Fruit fly (Drosophila melanogaster) whole organism, embryonic: ENCODE results near the gene RpL32.

Experiments used
- Abd-B ChIP-seq: fragments of 200-800 bp; sonication (Bioruptor generic); optimal IDR thresholded peaks from 2 replicates; lab custom pipeline; 2018; ENCODE audit warnings: missing biosample characterization, mild to moderate bottlenecking, missing genetic modification characterization, moderate library complexity
- Atf6 ChIP-seq: fragments of 200-800 bp; sonication (Bioruptor generic); IDR thresholded peaks from 2 replicates; pipeline ENCODE4 v1.3.6; 2022; ENCODE audit warnings: missing biosample characterization, missing genetic modification characterization
- B-H1 ChIP-seq: fragments of 200-800 bp; sonication (Bioruptor generic); IDR thresholded peaks from 3 replicates; pipeline ENCODE4 v1.3.6; 2022; ENCODE audit warnings: missing biosample characterization, missing genetic modification characterization
- CG15073 ChIP-seq: fragments of 200-800 bp; sonication (Bioruptor generic); optimal IDR thresholded peaks from 2 replicates; lab custom pipeline; 2016; ENCODE audit warnings: missing biosample characterization, missing genetic modification characterization
- CG15269 ChIP-seq: fragments of 200-800 bp; sonication (Bioruptor generic); optimal IDR thresholded peaks from 2 replicates; lab custom pipeline; 2018; ENCODE audit warnings: missing biosample characterization, mild to moderate bottlenecking, missing genetic modification characterization, moderate library complexity
- CG15514 ChIP-seq: fragments of 200-800 bp; sonication (Bioruptor generic); optimal IDR thresholded peaks from 3 replicates; lab custom pipeline; 2017; ENCODE audit warnings: missing biosample characterization, missing genetic modification characterization, mild to moderate bottlenecking, moderate library complexity, missing genetic modification reagents
- CG16813 ChIP-seq: fragments of 200-800 bp; sonication (Bioruptor generic); IDR thresholded peaks from 3 replicates; pipeline ENCODE4 v1.3.6; 2022; ENCODE audit warnings: missing biosample characterization, missing genetic modification characterization; ENCODE audit not compliant: partially characterized antibody
- CG17568 ChIP-seq: fragments of 200-800 bp; sonication (Bioruptor generic); optimal IDR thresholded peaks from 2 replicates; lab custom pipeline; 2018; ENCODE audit warnings: missing biosample characterization, mild to moderate bottlenecking, missing genetic modification characterization, moderate library complexity
- CG17802 ChIP-seq: fragments of 200-800 bp; sonication (Bioruptor generic); optimal IDR thresholded peaks from 2 replicates; lab custom pipeline; 2018; ENCODE audit warnings: missing biosample characterization, mild to moderate bottlenecking, missing genetic modification characterization, moderate library complexity
- CG2120 ChIP-seq: fragments of 200-800 bp; sonication (Bioruptor generic); optimal IDR thresholded peaks from 3 replicates; lab custom pipeline; 2016; ENCODE audit warnings: missing biosample characterization, missing genetic modification characterization
- CG2678 ChIP-seq: fragments of 200-800 bp; sonication (Bioruptor generic); optimal IDR thresholded peaks from 3 replicates; lab custom pipeline; 2019; ENCODE audit warnings: missing biosample characterization, mild to moderate bottlenecking, missing genetic modification characterization, moderate library complexity
- CG30403 ChIP-seq: fragments of 200-800 bp; sonication (Bioruptor generic); optimal IDR thresholded peaks from 3 replicates; lab custom pipeline; 2016; ENCODE audit warnings: missing biosample characterization, missing genetic modification characterization
- CG32767 ChIP-seq: fragments of 200-800 bp; sonication (Bioruptor generic); IDR thresholded peaks from 2 replicates; pipeline ENCODE4 v1.3.6; 2022; ENCODE audit warnings: missing biosample characterization, missing genetic modification characterization
- CG3995 ChIP-seq: fragments of 200-800 bp; sonication (Bioruptor generic); optimal IDR thresholded peaks from 3 replicates; lab custom pipeline; 2016; ENCODE audit warnings: missing biosample characterization, missing genetic modification characterization
- CG4404 ChIP-seq: fragments of 200-800 bp; sonication (Bioruptor generic); IDR thresholded peaks from 2 replicates; pipeline ENCODE4 v1.3.6; 2022; ENCODE audit warnings: missing biosample characterization, missing genetic modification characterization
- CG7271 ChIP-seq: fragments of 200-800 bp; sonication (Bioruptor generic); optimal IDR thresholded peaks from 2 replicates; lab custom pipeline; 2018; ENCODE audit warnings: missing biosample characterization, mild to moderate bottlenecking, missing genetic modification characterization, moderate library complexity
- CG9797 ChIP-seq: fragments of 200-800 bp; sonication (Bioruptor generic); optimal IDR thresholded peaks from 3 replicates; lab custom pipeline; 2018; ENCODE audit warnings: missing biosample characterization, mild to moderate bottlenecking, missing genetic modification characterization
- Dek ChIP-seq: fragments of 200-800 bp; sonication (Bioruptor generic); optimal IDR thresholded peaks from 3 replicates; lab custom pipeline; 2019; ENCODE audit warnings: missing biosample characterization, mild to moderate bottlenecking, missing genetic modification characterization, moderate library complexity
- Dip2 ChIP-seq: fragments of 200-800 bp; sonication (Bioruptor generic); IDR thresholded peaks from 2 replicates; pipeline ENCODE4 v1.3.6; 2022; ENCODE audit warnings: missing biosample characterization, missing genetic modification characterization
- Gsc ChIP-seq: fragments of 200-800 bp; sonication (Bioruptor generic); IDR thresholded peaks from 2 replicates; pipeline ENCODE4 v1.3.6; 2022; ENCODE audit warnings: missing biosample characterization, missing genetic modification characterization
- H15 ChIP-seq: fragments of 200-800 bp; sonication (Bioruptor generic); IDR thresholded peaks from 3 replicates; pipeline ENCODE4 v1.3.6; 2022; ENCODE audit warnings: missing biosample characterization, missing genetic modification characterization
- HmgZ ChIP-seq: fragments of 200-800 bp; sonication (Bioruptor generic); optimal IDR thresholded peaks from 2 replicates; lab custom pipeline; 2018; ENCODE audit warnings: missing biosample characterization, mild to moderate bottlenecking, missing genetic modification characterization
- Hmr ChIP-seq: fragments of 200-800 bp; sonication (Bioruptor generic); optimal IDR thresholded peaks from 3 replicates; lab custom pipeline; 2017; ENCODE audit warnings: mild to moderate bottlenecking, missing biosample characterization, missing genetic modification reagents, missing genetic modification characterization
- NK7.1 ChIP-seq: fragments of 200-800 bp; sonication (Bioruptor generic); optimal IDR thresholded peaks from 3 replicates; lab custom pipeline; 2016; ENCODE audit warnings: missing biosample characterization, missing genetic modification characterization
- Nf-YC ChIP-seq: fragments of 200-800 bp; optimal IDR thresholded peaks from 3 replicates; lab custom pipeline; 2019; ENCODE audit warnings: missing biosample characterization, mild to moderate bottlenecking, missing genetic modification characterization, moderate library complexity
- NfI ChIP-seq: fragments of 200-800 bp; sonication (Bioruptor generic); optimal IDR thresholded peaks from 3 replicates; lab custom pipeline; 2018; ENCODE audit warnings: missing biosample characterization, mild to moderate bottlenecking, missing genetic modification characterization, moderate library complexity
- Oaz ChIP-seq: fragments of 200-800 bp; sonication (Bioruptor generic); IDR thresholded peaks from 2 replicates; pipeline ENCODE4 v1.3.6; 2022; ENCODE audit warnings: missing biosample characterization, missing genetic modification characterization
- Spps ChIP-seq: fragments of 200-800 bp; sonication (Bioruptor generic); optimal IDR thresholded peaks from 2 replicates; lab custom pipeline; 2018; ENCODE audit warnings: missing biosample characterization, mild to moderate bottlenecking, missing genetic modification characterization
- Sry-β ChIP-seq: fragments of 200-800 bp; sonication (Bioruptor generic); optimal IDR thresholded peaks from 2 replicates; lab custom pipeline; 2018; ENCODE audit warnings: missing biosample characterization, mild to moderate bottlenecking, missing genetic modification characterization, moderate library complexity
- Stat92E ChIP-seq, 3 experiments: fragments of >200 bp in 2 of 3; fragments of 200-800 bp in 1 of 3; sonication (Bioruptor generic) in 1 of 3; optimal IDR thresholded peaks; 2 replicates each; lab custom pipeline; 2017 to 2019; ENCODE audit warnings: missing biosample characterization in 3 of 3, missing genetic modification characterization in 3 of 3, mild to moderate bottlenecking in 1 of 3, moderate library complexity in 1 of 3
- Trl ChIP-seq, 3 experiments: fragments of >200 bp in 2 of 3; fragments of 200-800 bp in 1 of 3; sonication (Bioruptor generic) in 1 of 3; optimal IDR thresholded peaks; 2 replicates in 1 of 3; 3 replicates in 2 of 3; lab custom pipeline; 2016 to 2017; ENCODE audit warnings: missing biosample characterization in 1 of 3, missing genetic modification characterization in 1 of 3
- ab ChIP-seq: fragments of 200-800 bp; sonication (Bioruptor generic); optimal IDR thresholded peaks from 2 replicates; lab custom pipeline; 2016; ENCODE audit warnings: missing biosample characterization, missing genetic modification characterization
- al ChIP-seq: fragments of 200-800 bp; sonication (Bioruptor generic); IDR thresholded peaks from 2 replicates; pipeline ENCODE4 v1.3.6; 2022; ENCODE audit warnings: missing biosample characterization, missing genetic modification characterization
- amos ChIP-seq: fragments of 200-800 bp; sonication (Bioruptor generic); IDR thresholded peaks from 2 replicates; pipeline ENCODE4 v1.3.6; 2022; ENCODE audit warnings: missing biosample characterization, missing genetic modification characterization; ENCODE audit not compliant: partially characterized antibody
- ash1 ChIP-seq: fragments of 200-800 bp; sonication (Bioruptor generic); optimal IDR thresholded peaks from 2 replicates; lab custom pipeline; 2018; ENCODE audit warnings: missing biosample characterization, mild to moderate bottlenecking, missing genetic modification characterization
- chinmo ChIP-seq: fragments of 200-800 bp; sonication (Bioruptor generic); IDR thresholded peaks from 4 replicates; pipeline ENCODE4 v1.3.6; 2022; ENCODE audit warnings: missing biosample characterization, missing genetic modification characterization; ENCODE audit not compliant: partially characterized antibody
- crol ChIP-seq: fragments of 200-800 bp; sonication (Bioruptor generic); IDR thresholded peaks from 2 replicates; pipeline ENCODE4 v1.3.6; 2022; ENCODE audit warnings: missing biosample characterization, missing genetic modification characterization
- emc ChIP-seq: fragments of 200-800 bp; sonication (Bioruptor generic); optimal IDR thresholded peaks from 2 replicates; lab custom pipeline; 2016; ENCODE audit warnings: missing biosample characterization, missing genetic modification characterization
- gce ChIP-seq: fragments of 200-800 bp; sonication (Bioruptor generic); IDR thresholded peaks from 3 replicates; pipeline ENCODE4 v1.3.6; 2022; ENCODE audit warnings: missing biosample characterization, missing genetic modification characterization
- gsb ChIP-seq: fragments of 200-800 bp; sonication (Bioruptor generic); IDR thresholded peaks from 2 replicates; pipeline ENCODE4 v1.3.6; 2022; ENCODE audit warnings: missing biosample characterization, missing genetic modification characterization
- jigr1 ChIP-seq: fragments of 200-800 bp; sonication (Bioruptor generic); IDR thresholded peaks from 3 replicates; pipeline ENCODE4 v1.3.6; 2022; ENCODE audit warnings: missing biosample characterization, missing genetic modification characterization
- jing ChIP-seq: fragments of 200-800 bp; sonication (Bioruptor generic); optimal IDR thresholded peaks from 2 replicates; lab custom pipeline; 2018; ENCODE audit warnings: missing biosample characterization, mild to moderate bottlenecking, missing genetic modification characterization
- kah ChIP-seq: fragments of 200-800 bp; sonication (Bioruptor generic); optimal IDR thresholded peaks from 2 replicates; lab custom pipeline; 2018; ENCODE audit warnings: missing biosample characterization, mild to moderate bottlenecking, missing genetic modification characterization
- lola ChIP-seq, 3 experiments: fragments of >200 bp in 2 of 3; fragments of 200-800 bp in 1 of 3; sonication (Bioruptor generic) in 1 of 3; optimal IDR thresholded peaks; 2 replicates each; lab custom pipeline; 2017 to 2019; ENCODE audit warnings: missing biosample characterization in 3 of 3, missing genetic modification characterization in 3 of 3, mild to moderate bottlenecking in 1 of 3, moderate library complexity in 1 of 3
- oc ChIP-seq: fragments of 200-800 bp; sonication (Bioruptor generic); optimal IDR thresholded peaks from 2 replicates; lab custom pipeline; 2018; ENCODE audit warnings: missing biosample characterization, mild to moderate bottlenecking, missing genetic modification characterization, moderate library complexity
- run ChIP-seq: fragments of 200-800 bp; sonication (Bioruptor generic); optimal IDR thresholded peaks from 3 replicates; lab custom pipeline; 2018; ENCODE audit warnings: missing biosample characterization, mild to moderate bottlenecking, missing genetic modification characterization
- scrt ChIP-seq: fragments of 200-800 bp; sonication (Bioruptor generic); optimal IDR thresholded peaks from 2 replicates; lab custom pipeline; 2018; ENCODE audit warnings: missing biosample characterization, mild to moderate bottlenecking, missing genetic modification characterization, moderate library complexity
- seq ChIP-seq: fragments of 200-800 bp; sonication (Bioruptor generic); IDR thresholded peaks from 2 replicates; pipeline ENCODE4 v1.3.6; 2022; ENCODE audit warnings: missing biosample characterization, missing genetic modification characterization
- wek ChIP-seq: fragments of 200-800 bp; sonication (Bioruptor generic); optimal IDR thresholded peaks from 3 replicates; lab custom pipeline; 2018; ENCODE audit warnings: missing biosample characterization, mild to moderate bottlenecking, missing genetic modification characterization, moderate library complexity
- zen2 ChIP-seq: fragments of 200-800 bp; sonication (Bioruptor generic); IDR thresholded peaks from 3 replicates; pipeline ENCODE4 v1.3.6; 2022; ENCODE audit warnings: missing biosample characterization, missing genetic modification characterization; ENCODE audit not compliant: partially characterized antibody

The RpL32 gene

DNA sequence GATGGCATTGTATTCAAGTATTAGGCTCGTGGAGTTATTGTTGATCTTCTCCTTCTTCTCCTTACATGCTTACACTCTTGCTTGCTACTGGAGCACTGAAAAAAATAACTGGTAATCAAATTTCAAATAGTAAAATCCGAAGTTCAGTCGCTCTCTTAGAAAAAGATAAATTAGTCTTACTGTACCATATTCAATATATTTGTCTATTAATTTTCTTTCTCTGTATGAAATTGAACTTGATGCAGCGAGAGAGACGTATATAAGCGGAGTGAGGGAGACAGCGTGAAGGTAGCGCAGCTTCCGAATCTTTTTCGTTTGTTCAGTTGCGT lies 15.2 kb upstream of the RpL32 start (continued):
- TF ChIP-seq CG17568 (GFP tag; lab: Kevin White, UChicago) = peak; percentile 37
- TF ChIP-seq B-H1 = peak; percentile 92
- TF ChIP-seq al = peak; percentile 61
- peak in 1 of 3 experiments; percentile 83 for TF ChIP-seq Stat92E (GFP tag; optimal IDR thresholded peaks at IDR 0.05; lab: Kevin White, UChicago)
- peak; percentile 75 for TF ChIP-seq CG15514
- peak; percentile 82 for TF ChIP-seq scrt
- peak; percentile 57 for TF ChIP-seq CG4404 (GFP tag; lab: Robert Waterston, UW)
- TF ChIP-seq Abd-B (GFP tag; lab: Kevin White, UChicago) = peak; percentile 80
- TF ChIP-seq ab = no peak
- TF ChIP-seq jigr1 (GFP tag; lab: Robert Waterston, UW) = peak; percentile 75
- peak in 1 of 2 experiments; percentile 1 for TF ChIP-seq Trl (optimal IDR thresholded peaks at IDR 0.05; lab: Kevin White, UChicago)
- peak; percentile 92 for TF ChIP-seq Trl (GFP tag; optimal IDR thresholded peaks at IDR 0.05; lab: Kevin White, UChicago)
- peak; percentile 84 for TF ChIP-seq Oaz (GFP tag; lab: Robert Waterston, UW)
- peak; percentile 83 for TF ChIP-seq gce (GFP tag; lab: Robert Waterston, UW)
- peak; percentile 68 for TF ChIP-seq Hmr (GFP tag; lab: Kevin White, UChicago)
- TF ChIP-seq CG32767 = peak; percentile 72
- no peak for TF ChIP-seq CG3995 (GFP tag; lab: Kevin White, UChicago)
- peak; percentile 83 for TF ChIP-seq oc
- TF ChIP-seq CG7271 (tag; lab: Kevin White, UChicago) = peak; percentile 41
- TF ChIP-seq Spps (tag; lab: Kevin White, UChicago) = peak; percentile 82
- peak; percentile 82 for TF ChIP-seq CG17802 (tag; lab: Kevin White, UChicago)
- TF ChIP-seq CG2120 (GFP tag; lab: Kevin White, UChicago) = peak; percentile 48
- TF ChIP-seq emc = peak; percentile 79
- peak in 1 of 3 experiments; percentile 38 for TF ChIP-seq lola (GFP tag; optimal IDR thresholded peaks at IDR 0.05; lab: Kevin White, UChicago)
- peak; percentile 88 for TF ChIP-seq run (tag; lab: Kevin White, UChicago)
- TF ChIP-seq zen2 (GFP tag; lab: Robert Waterston, UW) = no peak
- peak; percentile 67 for TF ChIP-seq Gsc (GFP tag; lab: Robert Waterston, UW)
- no peak for TF ChIP-seq CG16813 (GFP tag; lab: Robert Waterston, UW)
- TF ChIP-seq crol (GFP tag; lab: Robert Waterston, UW) = no peak; the same call in 1 of the 2 replicates
- TF ChIP-seq Nf-YC (tag; lab: Kevin White, UChicago) = peak; percentile 67
- TF ChIP-seq NK7.1 (GFP tag; lab: Kevin White, UChicago) = peak; percentile 82
- peak; percentile 52 for TF ChIP-seq NfI (GFP tag; lab: Kevin White, UChicago)
- no peak for TF ChIP-seq ash1 (GFP tag; lab: Kevin White, UChicago)
- TF ChIP-seq Dek (tag; lab: Kevin White, UChicago) = peak; percentile 80
- TF ChIP-seq seq (GFP tag; lab: Robert Waterston, UW) = peak; percentile 89
- no peak for TF ChIP-seq amos (GFP tag; lab: Robert Waterston, UW)
- peak; percentile 36 for TF ChIP-seq HmgZ
- no peak for TF ChIP-seq chinmo (GFP tag; lab: Robert Waterston, UW)
- no peak for TF ChIP-seq CG9797 (GFP tag; lab: Kevin White, UChicago)
- TF ChIP-seq H15 (GFP tag; lab: Robert Waterston, UW) = peak; percentile 89
- peak; percentile 78 for TF ChIP-seq CG15269 (tag; lab: Kevin White, UChicago)
- TF ChIP-seq Sry-β (GFP tag; lab: Kevin White, UChicago) = peak; percentile 59
- TF ChIP-seq gsb (GFP tag; lab: Robert Waterston, UW) = peak; percentile 67
- TF ChIP-seq Atf6 (GFP tag; lab: Robert Waterston, UW) = peak; percentile 90
- peak; percentile 86 for TF ChIP-seq kah
- peak; percentile 59 for TF ChIP-seq jing (GFP tag; lab: Kevin White, UChicago)
- no peak for TF ChIP-seq CG15073 (GFP tag; lab: Kevin White, UChicago)
- peak; percentile 61 for TF ChIP-seq wek (GFP tag; lab: Kevin White, UChicago)
- TF ChIP-seq Dip2 = no peak
- peak; percentile 87 for TF ChIP-seq CG30403 (GFP tag; lab: Kevin White, UChicago)
- peak; percentile 95 for TF ChIP-seq CG2678 (tag; lab: Kevin White, UChicago)
